Worm (Caenorhabditis elegans) whole organism, L3 larva: ENCODE measurements around the gene lge-1.

Experiments used
- aly-2 ChIP-seq: fragments of 150-350 bp; optimal IDR thresholded peaks from 2 replicates; lab custom pipeline; 2014; ENCODE audit warnings: missing biosample characterization, missing genetic modification characterization
- elt-1 ChIP-seq: fragments of 150-350 bp; optimal IDR thresholded peaks from 2 replicates; lab custom pipeline; 2014; ENCODE audit warnings: missing biosample characterization, missing genetic modification characterization
- fkh-10 ChIP-seq: sonication (generic microtip); optimal IDR thresholded peaks from 2 replicates; lab custom pipeline; 2017; ENCODE audit warnings: missing biosample characterization, missing genetic modification reagents, missing genetic modification characterization
- lin-15B ChIP-seq: fragments of 150-350 bp; optimal IDR thresholded peaks from 2 replicates; lab custom pipeline; 2014; ENCODE audit warnings: missing biosample characterization, missing genetic modification characterization
- lin-39 ChIP-seq: fragments of 150-350 bp; optimal IDR thresholded peaks from 2 replicates; lab custom pipeline; 2018; ENCODE audit warnings: missing biosample characterization, missing genetic modification reagents, missing genetic modification characterization
- nhr-23 ChIP-seq: fragments of 150-350 bp; optimal IDR thresholded peaks from 2 replicates; lab custom pipeline; 2014; ENCODE audit warnings: missing biosample characterization, missing genetic modification reagents, missing genetic modification characterization
- nhr-237 ChIP-seq: fragments of 150-350 bp; optimal IDR thresholded peaks from 2 replicates; lab custom pipeline; 2014; ENCODE audit warnings: missing biosample characterization, missing genetic modification characterization
- nhr-28 ChIP-seq: fragments of 150-350 bp; optimal IDR thresholded peaks from 2 replicates; lab custom pipeline; 2014; ENCODE audit warnings: missing biosample characterization, missing genetic modification characterization
- nhr-76 ChIP-seq: fragments of 150-350 bp; sonication (generic microtip); optimal IDR thresholded peaks from 5 replicates; lab custom pipeline; 2014; ENCODE audit warnings: missing biosample characterization, missing genetic modification characterization
- pqm-1 ChIP-seq: fragments of 150-350 bp; optimal IDR thresholded peaks from 2 replicates; lab custom pipeline; 2017; ENCODE audit warnings: missing biosample characterization, missing genetic modification characterization, inconsistent platforms
- unc-62 ChIP-seq: fragments of 150-350 bp; sonication (generic microtip); optimal IDR thresholded peaks from 4 replicates; lab custom pipeline; 2014; ENCODE audit warnings: missing biosample characterization, missing genetic modification reagents, missing genetic modification characterization
- ztf-11 ChIP-seq: fragments of 150-350 bp; optimal IDR thresholded peaks from 2 replicates; lab custom pipeline; 2014; ENCODE audit warnings: missing biosample characterization, missing genetic modification characterization

DNA sequence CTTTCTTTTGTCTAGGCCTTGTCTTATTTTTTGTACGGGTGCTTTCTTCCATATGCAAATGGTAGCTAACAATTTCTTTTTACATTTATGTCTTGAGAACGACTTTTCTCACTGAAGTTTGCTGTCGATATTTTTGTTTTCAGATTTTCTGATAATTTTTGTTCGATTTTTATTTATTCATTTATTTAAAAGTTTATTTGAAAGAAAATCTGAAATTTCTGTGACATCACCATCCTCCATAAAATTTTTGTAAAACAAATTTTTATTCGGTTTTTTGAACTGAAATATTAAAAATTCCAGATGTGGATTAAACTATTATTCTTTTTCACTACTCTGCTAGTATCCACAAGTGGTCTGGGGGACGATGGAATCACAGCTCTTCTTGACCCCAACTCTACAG lies 12.5 kb upstream of the lge-1 start, which contains the start of gene pbo-4:
- TF ChIP-seq lin-15B (tag; lab: Kevin White, UChicago) (no peak), nhr-76 (no peak), lin-39 (tag; lab: Kevin White, UChicago) (no peak), elt-1 (tag; lab: Kevin White, UChicago) (no peak), pqm-1 (tag; lab: Kevin White, UChicago) (no peak), unc-62 (GFP tag; lab: Kevin White, UChicago) (no peak), ztf-11 (tag; lab: Kevin White, UChicago) (no peak), nhr-23 (no peak), nhr-28 (tag; lab: Kevin White, UChicago) (no peak), aly-2 (tag; lab: Kevin White, UChicago) (no peak), nhr-237 (tag; lab: Kevin White, UChicago) (no peak), fkh-10 (GFP tag; lab: Kevin White, UChicago) (no peak)
